Fruit fly (Drosophila melanogaster): ENCODE results near the gene CG6696.

Gene CG6696

DNA sequence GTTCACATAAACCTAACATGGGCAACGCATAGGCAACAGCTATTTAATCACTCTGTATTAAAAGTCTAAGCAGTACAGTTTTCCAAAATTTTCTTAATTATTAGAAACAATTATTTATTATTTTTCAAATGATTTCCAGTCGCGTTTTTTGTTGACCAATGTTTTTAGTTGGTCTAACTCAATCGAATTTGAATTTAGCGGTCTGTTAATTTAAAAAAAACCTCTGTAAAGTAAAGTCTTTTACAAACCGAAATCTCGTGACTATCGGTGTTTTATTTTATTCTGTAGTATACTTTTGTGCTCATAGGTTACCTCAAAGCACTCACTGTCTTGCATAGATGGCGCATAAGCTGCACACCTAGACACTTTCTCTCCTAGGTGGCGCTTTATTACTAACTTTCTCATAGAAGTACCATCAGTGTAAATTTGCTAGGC lies 26.8 kb downstream of the CG6696 start (continued):
- TF ChIP-seq scrt (GFP tag; optimal IDR thresholded peaks at IDR 0.05) (no peak), Ptx1 (GFP tag; IDR thresholded peaks at IDR 0.05) (peak; percentile 49; the same call in 1 of the 2 replicates), Eip74EF (GFP tag; optimal IDR thresholded peaks at IDR 0.05) (no peak), Xbp1 (GFP tag; optimal IDR thresholded peaks at IDR 0.05) (peak; percentile 68), CG9932 (GFP tag; IDR thresholded peaks at IDR 0.05) (peak; percentile 58), Stat92E (GFP tag; optimal IDR thresholded peaks at IDR 0.05) (no peak), zen (tag; optimal IDR thresholded peaks at IDR 0.05) (no peak), ci (GFP tag; IDR thresholded peaks at IDR 0.05) (no peak), grau (tag; optimal IDR thresholded peaks at IDR 0.05) (peak; percentile 47), prd (optimal IDR thresholded peaks at IDR 0.05) (no peak), prd (GFP tag; IDR thresholded peaks at IDR 0.05) (no peak), CG5180 (GFP tag; optimal IDR thresholded peaks at IDR 0.05) (no peak), CG2889 (GFP tag; IDR thresholded peaks at IDR 0.05) (no peak), az2 (GFP tag; optimal IDR thresholded peaks at IDR 0.05) (peak; percentile 39), CG1832 (GFP tag; optimal IDR thresholded peaks at IDR 0.05) (no peak), pnt (GFP tag; optimal IDR thresholded peaks at IDR 0.05) (peak; percentile 29), CG10565 (GFP tag; optimal IDR thresholded peaks at IDR 0.05) (no peak), zfh1 (GFP tag; IDR thresholded peaks at IDR 0.05) (no peak), CG2875 (GFP tag; optimal IDR thresholded peaks at IDR 0.05) (no peak), Dip3 (GFP tag; optimal IDR thresholded peaks at IDR 0.05) (peak; percentile 20), Dad (GFP tag; optimal IDR thresholded peaks at IDR 0.05) (peak; percentile 37), Atf6 (GFP tag; IDR thresholded peaks at IDR 0.05) (no peak), chn (GFP tag; optimal IDR thresholded peaks at IDR 0.05) (no peak), bab2 (GFP tag; optimal IDR thresholded peaks at IDR 0.05) (peak; percentile 25), emc (GFP tag; optimal IDR thresholded peaks at IDR 0.05) (no peak), Atf-2 (GFP tag; optimal IDR thresholded peaks at IDR 0.05) (peak; percentile 21), dm (GFP tag; optimal IDR thresholded peaks at IDR 0.05) (no peak), cas (GFP tag; IDR thresholded peaks at IDR 0.05) (no peak), CG5953 (GFP tag; IDR thresholded peaks at IDR 0.05) (no peak), CG12942 (GFP tag; optimal IDR thresholded peaks at IDR 0.05) (no peak), stc (GFP tag; IDR thresholded peaks at IDR 0.05) (no peak), CG12236 (GFP tag; optimal IDR thresholded peaks at IDR 0.05) (no peak), tna (GFP tag; IDR thresholded peaks at IDR 0.05; ENCODE audit: partially characterized antibody) (no peak), H2.0 (GFP tag; IDR thresholded peaks at IDR 0.05) (no peak), fru (optimal IDR thresholded peaks at IDR 0.05) (no peak), CG11085 (GFP tag; IDR thresholded peaks at IDR 0.05) (peak; percentile 42; the same call in 1 of the 2 replicates), CG15073 (GFP tag; optimal IDR thresholded peaks at IDR 0.05) (peak; percentile 98), CG8290 (GFP tag; optimal IDR thresholded peaks at IDR 0.05) (no peak), CG8290 (tag; optimal IDR thresholded peaks at IDR 0.05) (peak in 1 of 2 experiments; percentile 62), chif (GFP tag; optimal IDR thresholded peaks at IDR 0.05) (peak; percentile 3 to 49), so (GFP tag; IDR thresholded peaks at IDR 0.05) (no peak), CG13123 (GFP tag; optimal IDR thresholded peaks at IDR 0.05) (no peak), NfI (GFP tag; optimal IDR thresholded peaks at IDR 0.05) (peak; percentile 42), Pdp1 (GFP tag; optimal IDR thresholded peaks at IDR 0.05) (peak; percentile 35 to 53), rib (GFP tag; IDR thresholded peaks at IDR 0.05) (no peak), nerfin-1 (tag; optimal IDR thresholded peaks at IDR 0.05) (no peak), ham (GFP tag; IDR thresholded peaks at IDR 0.05) (no peak), Atf3 (GFP tag; optimal IDR thresholded peaks at IDR 0.05) (no peak), ATbp (GFP tag; optimal IDR thresholded peaks at IDR 0.05) (no peak), CG5245 (GFP tag; optimal IDR thresholded peaks at IDR 0.05) (peak; percentile 52), oc (tag; optimal IDR thresholded peaks at IDR 0.05) (no peak), Elba2 (GFP tag; optimal IDR thresholded peaks at IDR 0.05) (no peak), CG10321 (GFP tag; IDR thresholded peaks at IDR 0.05) (no peak)

All from whole organism, embryonic.